Worm (Caenorhabditis elegans): Measurements from ENCODE around the gene mrps-9.

DNA sequence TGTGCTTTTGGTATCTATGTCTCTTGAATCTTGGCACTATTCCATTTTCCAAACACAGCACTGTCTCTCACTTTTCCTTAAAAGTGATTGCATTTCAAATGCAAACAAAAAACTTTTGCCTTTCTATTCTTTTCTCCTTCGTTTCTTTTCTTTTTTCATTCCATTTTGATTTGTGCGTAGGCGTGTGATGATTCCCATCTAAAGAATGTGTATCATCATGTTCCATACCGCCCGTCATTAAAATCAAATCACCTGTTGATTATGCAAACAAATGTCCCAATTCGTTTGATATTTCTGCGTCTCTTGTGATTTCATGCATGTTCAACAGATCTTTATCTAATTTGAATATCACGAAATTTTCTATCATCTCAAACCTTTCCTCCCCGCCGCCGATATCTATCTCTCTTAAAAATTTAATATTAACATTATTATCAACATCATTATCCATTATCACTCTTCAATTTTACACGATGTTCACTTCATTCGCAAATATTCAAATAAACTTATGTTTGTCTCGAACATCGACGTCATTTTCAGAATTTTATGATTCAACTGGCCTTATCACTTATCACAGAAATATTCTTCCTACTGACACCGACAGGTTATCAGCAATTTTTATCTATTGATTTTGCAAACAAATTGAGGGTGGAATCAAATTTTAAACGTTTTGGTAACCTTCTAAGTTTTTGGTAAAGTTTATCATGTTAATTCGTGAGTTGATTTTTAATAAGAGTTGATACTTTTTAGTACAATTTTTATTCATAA, 25.6 kb downstream of the mrps-9 start:
- TF ChIP-seq lin-40 (tag; optimal IDR thresholded peaks at IDR 0.05) (no peak), K12H6.12 (tag; optimal IDR thresholded peaks at IDR 0.05) (no peak), cebp-1 (GFP tag; IDR thresholded peaks at IDR 0.05) (no peak), cebp-1 (tag; optimal IDR thresholded peaks at IDR 0.05) (no peak), pha-4 (tag; optimal IDR thresholded peaks at IDR 0.05) (no peak), Y53F4B.3 (GFP tag; IDR thresholded peaks at IDR 0.05) (no peak), ztf-28 (GFP tag; IDR thresholded peaks at IDR 0.05) (no peak), lin-26 (GFP tag; IDR thresholded peaks at IDR 0.05) (no peak), mel-28 (tag; optimal IDR thresholded peaks at IDR 0.05; ENCODE audit: borderline replicate concordance) (no peak), unc-130 (GFP tag; optimal IDR thresholded peaks at IDR 0.05) (no peak), sdz-38 (tag; optimal IDR thresholded peaks at IDR 0.05) (no peak), F57A8.1 (GFP tag; optimal IDR thresholded peaks at IDR 0.05) (no peak), zfh-2 (GFP tag; conservative IDR thresholded peaks at IDR 0.05) (no peak), lsy-27 (tag; optimal IDR thresholded peaks at IDR 0.05; ENCODE audit: borderline replicate concordance, insufficient read depth) (no peak), bed-1 (GFP tag; IDR thresholded peaks at IDR 0.05) (no peak)
